Worm (Caenorhabditis elegans) whole organism, late embryonic: ENCODE measurements around the gene nhr-59.

Source experiments
- C08G9.2 ChIP-seq: sonication (generic microtip); optimal IDR thresholded peaks from 2 replicates; lab custom pipeline; 2016; ENCODE audit warnings: mild to moderate bottlenecking, missing genetic modification characterization, moderate library complexity, missing compliant biosample characterization
- F13H6.1 ChIP-seq: sonication (generic microtip); optimal IDR thresholded peaks from 2 replicates; lab custom pipeline; 2016; ENCODE audit warnings: missing genetic modification characterization, missing compliant biosample characterization
- Y22D7AL.16 ChIP-seq: sonication (generic microtip); optimal IDR thresholded peaks from 2 replicates; lab custom pipeline; 2016; ENCODE audit warnings: missing genetic modification characterization, missing compliant biosample characterization
- ama-1 ChIP-seq: fragments of 150-350 bp; optimal IDR thresholded peaks from 2 replicates; lab custom pipeline; 2014
- ceh-14 ChIP-seq: sonication (generic microtip); optimal IDR thresholded peaks from 2 replicates; lab custom pipeline; 2016; ENCODE audit warnings: missing genotype, missing genetic modification characterization, missing compliant biosample characterization
- ceh-18 ChIP-seq: sonication (generic microtip); optimal IDR thresholded peaks from 2 replicates; lab custom pipeline; 2016; ENCODE audit warnings: missing genetic modification characterization, missing compliant biosample characterization
- ceh-19 ChIP-seq: fragments of 200-800 bp; sonication (Bioruptor generic); optimal IDR thresholded peaks from 2 replicates; lab custom pipeline; 2018; ENCODE audit warnings: mild to moderate bottlenecking, missing genetic modification characterization, missing compliant biosample characterization
- ceh-2 ChIP-seq: sonication (generic microtip); optimal IDR thresholded peaks from 2 replicates; lab custom pipeline; 2016; ENCODE audit warnings: missing genotype, missing genetic modification characterization, missing compliant biosample characterization
- ceh-24 ChIP-seq: sonication (generic microtip); optimal IDR thresholded peaks from 2 replicates; lab custom pipeline; 2016; ENCODE audit warnings: mild to moderate bottlenecking, missing genetic modification characterization, missing compliant biosample characterization
- ceh-30 ChIP-seq: fragments of 150-350 bp; optimal IDR thresholded peaks from 2 replicates; lab custom pipeline; 2014; ENCODE audit warnings: missing biosample characterization, missing genetic modification characterization
- ceh-31 ChIP-seq: sonication (generic microtip); optimal IDR thresholded peaks from 2 replicates; lab custom pipeline; 2016; ENCODE audit warnings: missing genetic modification characterization, missing compliant biosample characterization
- ceh-34 ChIP-seq: sonication (generic microtip); optimal IDR thresholded peaks from 2 replicates; lab custom pipeline; 2016; ENCODE audit warnings: mild to moderate bottlenecking, missing genetic modification characterization, missing compliant biosample characterization
- ceh-45 ChIP-seq: fragments of 200-800 bp; sonication (Bioruptor generic); IDR thresholded peaks from 2 replicates; pipeline ENCODE4 v1.3.6; 2022; ENCODE audit warnings: missing genetic modification reagents, missing genetic modification characterization, missing compliant biosample characterization
- ceh-48 ChIP-seq: sonication (generic microtip); optimal IDR thresholded peaks from 2 replicates; lab custom pipeline; 2016; ENCODE audit warnings: missing genetic modification characterization, inconsistent platforms, missing compliant biosample characterization
- ceh-6 ChIP-seq: fragments of 200-800 bp; sonication (Bioruptor generic); optimal IDR thresholded peaks from 2 replicates; lab custom pipeline; 2018; ENCODE audit warnings: mild to moderate bottlenecking, missing genetic modification characterization, missing compliant biosample characterization
- ceh-9 ChIP-seq: sonication (generic microtip); optimal IDR thresholded peaks from 2 replicates; lab custom pipeline; 2016; ENCODE audit warnings: mild to moderate bottlenecking, missing genetic modification characterization, inconsistent platforms, missing compliant biosample characterization
- che-1 ChIP-seq: sonication (generic microtip); optimal IDR thresholded peaks from 2 replicates; lab custom pipeline; 2016; ENCODE audit warnings: mild to moderate bottlenecking, missing genetic modification characterization, missing compliant biosample characterization
- dmd-4 ChIP-seq: sonication (generic microtip); optimal IDR thresholded peaks from 2 replicates; lab custom pipeline; 2016; ENCODE audit warnings: borderline replicate concordance, missing genetic modification characterization, missing compliant biosample characterization
- dve-1 ChIP-seq: sonication (generic microtip); optimal IDR thresholded peaks from 2 replicates; lab custom pipeline; 2017; ENCODE audit warnings: antibody characterized with exemption, mild to moderate bottlenecking, missing genetic modification characterization, missing compliant biosample characterization
- elt-2 ChIP-seq: sonication (generic microtip); optimal IDR thresholded peaks from 2 replicates; lab custom pipeline; 2016; ENCODE audit warnings: missing genetic modification reagents, missing genetic modification characterization, missing compliant biosample characterization
- ets-4 ChIP-seq: sonication (generic microtip); optimal IDR thresholded peaks from 2 replicates; lab custom pipeline; 2016; ENCODE audit warnings: missing genetic modification characterization, missing compliant biosample characterization
- eyg-1 ChIP-seq: sonication (generic microtip); optimal IDR thresholded peaks from 2 replicates; lab custom pipeline; 2016; ENCODE audit warnings: missing genotype, missing genetic modification characterization, missing compliant biosample characterization
- fax-1 ChIP-seq: sonication (generic microtip); optimal IDR thresholded peaks from 2 replicates; lab custom pipeline; 2016; ENCODE audit warnings: missing genotype, missing genetic modification characterization, missing compliant biosample characterization
- fkh-10 ChIP-seq: fragments of 150-350 bp; optimal IDR thresholded peaks from 2 replicates; lab custom pipeline; 2014; ENCODE audit warnings: missing biosample characterization, missing genetic modification reagents, missing genetic modification characterization
- gmeb-2 ChIP-seq: sonication (generic microtip); optimal IDR thresholded peaks from 2 replicates; lab custom pipeline; 2016; ENCODE audit warnings: missing genetic modification characterization, inconsistent platforms, missing compliant biosample characterization
- hlh-13 ChIP-seq: fragments of 200-800 bp; sonication (Bioruptor generic); optimal IDR thresholded peaks from 2 replicates; lab custom pipeline; 2018; ENCODE audit warnings: mild to moderate bottlenecking, missing genetic modification characterization, missing compliant biosample characterization
- hlh-15 ChIP-seq: sonication (generic microtip); optimal IDR thresholded peaks from 2 replicates; lab custom pipeline; 2016; ENCODE audit warnings: missing genetic modification characterization, missing compliant biosample characterization
- hlh-30 ChIP-seq: sonication (generic microtip); optimal IDR thresholded peaks from 2 replicates; lab custom pipeline; 2017; ENCODE audit warnings: antibody characterized with exemption, missing genetic modification characterization, missing compliant biosample characterization; ENCODE audit not compliant: insufficient read depth
- hlh-6 ChIP-seq: sonication (generic microtip); optimal IDR thresholded peaks from 2 replicates; lab custom pipeline; 2016; ENCODE audit warnings: missing genotype, missing genetic modification characterization, missing compliant biosample characterization
- hlh-8 ChIP-seq: sonication (generic microtip); optimal IDR thresholded peaks from 2 replicates; lab custom pipeline; 2016; ENCODE audit warnings: missing genotype, missing genetic modification characterization, missing compliant biosample characterization
- lim-6 ChIP-seq: sonication (generic microtip); optimal IDR thresholded peaks from 2 replicates; lab custom pipeline; 2016; ENCODE audit warnings: missing genetic modification characterization, missing compliant biosample characterization
- lin-11 ChIP-seq: fragments of 200-800 bp; sonication (Bioruptor generic); optimal IDR thresholded peaks from 2 replicates; lab custom pipeline; 2018; ENCODE audit warnings: mild to moderate bottlenecking, missing genetic modification characterization, missing compliant biosample characterization
- madf-2 ChIP-seq: sonication (generic microtip); optimal IDR thresholded peaks from 2 replicates; lab custom pipeline; 2017; ENCODE audit warnings: missing genetic modification characterization, missing compliant biosample characterization
- nfya-1 ChIP-seq: sonication (generic microtip); optimal IDR thresholded peaks from 2 replicates; lab custom pipeline; 2017; ENCODE audit warnings: missing genetic modification characterization, mild to moderate bottlenecking, missing compliant biosample characterization, antibody characterized with exemption, moderate library complexity
- nhr-232 ChIP-seq: sonication (generic microtip); optimal IDR thresholded peaks from 2 replicates; lab custom pipeline; 2016; ENCODE audit warnings: missing genetic modification characterization, missing compliant biosample characterization
- npax-4 ChIP-seq: sonication (generic microtip); optimal IDR thresholded peaks from 2 replicates; lab custom pipeline; 2016; ENCODE audit warnings: missing genetic modification characterization, missing compliant biosample characterization
- pat-9 ChIP-seq: fragments of 200-800 bp; sonication (Bioruptor generic); optimal IDR thresholded peaks from 2 replicates; lab custom pipeline; 2018; ENCODE audit warnings: mild to moderate bottlenecking, missing genetic modification characterization, moderate library complexity, missing compliant biosample characterization
- pax-1 ChIP-seq: fragments of 150-350 bp; optimal IDR thresholded peaks from 2 replicates; lab custom pipeline; 2014; ENCODE audit warnings: missing biosample characterization, missing genetic modification characterization
- pha-2 ChIP-seq: sonication (generic microtip); optimal IDR thresholded peaks from 2 replicates; lab custom pipeline; 2017; ENCODE audit warnings: mild to moderate bottlenecking, missing genetic modification characterization, missing compliant biosample characterization
- pha-4 ChIP-seq: fragments of 150-350 bp; optimal IDR thresholded peaks from 2 replicates; lab custom pipeline; 2018; ENCODE audit warnings: missing biosample characterization, missing genetic modification reagents, missing genetic modification characterization
- pqm-1 ChIP-seq: sonication (generic microtip); optimal IDR thresholded peaks from 2 replicates; lab custom pipeline; 2016; ENCODE audit warnings: missing genetic modification characterization, missing compliant biosample characterization
- pros-1 ChIP-seq: fragments of 150-350 bp; optimal IDR thresholded peaks from 2 replicates; lab custom pipeline; 2014; ENCODE audit warnings: missing biosample characterization, missing genetic modification reagents, missing genetic modification characterization
- ref-2 ChIP-seq: sonication (generic microtip); optimal IDR thresholded peaks from 2 replicates; lab custom pipeline; 2016; ENCODE audit warnings: missing genetic modification characterization, missing compliant biosample characterization
- rnt-1 ChIP-seq: sonication (generic microtip); optimal IDR thresholded peaks from 2 replicates; lab custom pipeline; 2016; ENCODE audit warnings: missing genetic modification characterization, missing compliant biosample characterization
- sdc-2 ChIP-seq: sonication (generic microtip); optimal IDR thresholded peaks from 2 replicates; lab custom pipeline; 2016; ENCODE audit warnings: missing genotype, missing genetic modification characterization, missing compliant biosample characterization
- sox-2 ChIP-seq: fragments of 200-800 bp; sonication (Bioruptor generic); IDR thresholded peaks from 2 replicates; pipeline ENCODE4 v1.3.6; 2022; ENCODE audit warnings: missing genetic modification reagents, missing genetic modification characterization, missing compliant biosample characterization
- sox-4 ChIP-seq: sonication (generic microtip); optimal IDR thresholded peaks from 2 replicates; lab custom pipeline; 2017; ENCODE audit warnings: mild to moderate bottlenecking, missing genetic modification characterization, inconsistent platforms, missing compliant biosample characterization
- syd-9 ChIP-seq: sonication (generic microtip); optimal IDR thresholded peaks from 2 replicates; lab custom pipeline; 2016; ENCODE audit warnings: mild to moderate bottlenecking, missing genetic modification characterization, moderate library complexity, missing compliant biosample characterization
- tbx-2 ChIP-seq: sonication (generic microtip); optimal IDR thresholded peaks from 2 replicates; lab custom pipeline; 2016; ENCODE audit warnings: missing genetic modification characterization, missing compliant biosample characterization
- tbx-7 ChIP-seq: sonication (generic microtip); optimal IDR thresholded peaks from 2 replicates; lab custom pipeline; 2016; ENCODE audit warnings: missing genotype, missing genetic modification characterization, missing compliant biosample characterization
- unc-42 ChIP-seq: sonication (generic microtip); optimal IDR thresholded peaks from 2 replicates; lab custom pipeline; 2016; ENCODE audit warnings: missing genotype, missing genetic modification characterization, missing compliant biosample characterization
- unc-55 ChIP-seq: sonication (generic microtip); optimal IDR thresholded peaks from 2 replicates; lab custom pipeline; 2017; ENCODE audit warnings: missing biosample characterization, missing genetic modification reagents, missing genetic modification characterization
- unc-86 ChIP-seq: sonication (generic microtip); optimal IDR thresholded peaks from 2 replicates; lab custom pipeline; 2016; ENCODE audit warnings: missing genetic modification characterization, missing compliant biosample characterization
- zip-5 ChIP-seq: sonication (generic microtip); optimal IDR thresholded peaks from 2 replicates; lab custom pipeline; 2016; ENCODE audit warnings: missing genetic modification characterization, missing compliant biosample characterization
- ztf-16 ChIP-seq: sonication (generic microtip); optimal IDR thresholded peaks from 2 replicates; lab custom pipeline; 2017; ENCODE audit warnings: missing genetic modification characterization, missing compliant biosample characterization

Gene nhr-59

DNA sequence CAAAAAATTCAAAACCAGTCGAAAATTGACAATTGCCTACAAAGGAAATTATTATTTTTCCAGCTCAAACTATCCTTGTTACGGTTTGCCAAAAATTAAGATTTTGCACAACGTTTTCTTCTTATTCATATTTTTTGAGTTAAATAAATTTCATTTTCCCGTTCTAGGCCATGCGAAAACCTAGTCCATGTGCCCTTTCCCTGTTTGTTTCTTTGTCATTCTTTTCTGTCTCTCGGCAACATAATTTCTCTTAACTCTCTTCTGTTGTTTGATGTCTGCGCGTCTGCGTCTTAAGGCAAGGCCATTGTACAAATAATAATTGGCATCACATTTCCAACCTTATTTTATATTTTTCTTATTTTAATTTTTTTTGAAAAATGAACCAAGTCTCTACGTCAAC, 3.4 kb upstream of the nhr-59 start, which contains the start of gene nhr-228:
Gene nhr-228, plus strand, starts transcription at position 261 of the 400 bp plus-strand sequence.
- TF ChIP-seq hlh-8 (tag; lab: Kevin White, UChicago): no peak
- no peak for TF ChIP-seq pha-2 (tag; lab: Kevin White, UChicago)
- no peak for TF ChIP-seq ceh-48 (tag; lab: Kevin White, UChicago)
- TF ChIP-seq hlh-13 (GFP tag; lab: Kevin White, UChicago): no peak
- TF ChIP-seq lim-6 (tag; lab: Kevin White, UChicago): no peak
- TF ChIP-seq ceh-2 (tag; lab: Kevin White, UChicago): peak; percentile 4
- TF ChIP-seq ceh-9 (tag; lab: Kevin White, UChicago): no peak
- no peak for TF ChIP-seq ceh-30 (tag; lab: Kevin White, UChicago)
- no peak for TF ChIP-seq fax-1 (tag; lab: Kevin White, UChicago)
- no peak for TF ChIP-seq ets-4 (tag; lab: Kevin White, UChicago)
- TF ChIP-seq sdc-2 (tag; lab: Kevin White, UChicago): no peak
- no peak for TF ChIP-seq eyg-1 (tag; lab: Kevin White, UChicago)
- TF ChIP-seq sox-2: no peak
- no peak for TF ChIP-seq elt-2
- no peak for TF ChIP-seq pros-1 (tag; lab: Kevin White, UChicago)
- TF ChIP-seq hlh-15: no peak
- no peak for TF ChIP-seq syd-9 (tag; lab: Kevin White, UChicago)
- no peak for TF ChIP-seq tbx-7
- TF ChIP-seq pha-4 (tag; lab: Kevin White, UChicago): no peak
- no peak for TF ChIP-seq pat-9 (tag; lab: Kevin White, UChicago)
- peak; percentile 6 for TF ChIP-seq tbx-2
- TF ChIP-seq nhr-232: no peak
- TF ChIP-seq che-1: no peak
- no peak for TF ChIP-seq C08G9.2 (tag; lab: Kevin White, UChicago)
- no peak for TF ChIP-seq ceh-18 (tag; lab: Kevin White, UChicago)
- TF ChIP-seq pqm-1 (tag; lab: Kevin White, UChicago): no peak
- TF ChIP-seq npax-4 (tag; lab: Kevin White, UChicago): no peak
- no peak for TF ChIP-seq ceh-45
- TF ChIP-seq dve-1 (tag; lab: Kevin White, UChicago): peak; percentile 29
- no peak for TF ChIP-seq ceh-19
- TF ChIP-seq ceh-24 (tag; lab: Kevin White, UChicago): no peak
- TF ChIP-seq ceh-14 (tag; lab: Kevin White, UChicago): no peak
- TF ChIP-seq hlh-30 (tag; lab: Kevin White, UChicago): no peak
- TF ChIP-seq sox-4 (tag; lab: Kevin White, UChicago): no peak
- no peak for TF ChIP-seq hlh-6 (tag; lab: Kevin White, UChicago)
- no peak for TF ChIP-seq zip-5 (tag; lab: Kevin White, UChicago)
- no peak for TF ChIP-seq unc-86 (tag; lab: Kevin White, UChicago)
- TF ChIP-seq F13H6.1 (tag; lab: Kevin White, UChicago): no peak
- no peak for TF ChIP-seq ref-2 (tag; lab: Kevin White, UChicago)
- TF ChIP-seq madf-2 (tag; lab: Kevin White, UChicago): no peak
- no peak for TF ChIP-seq rnt-1 (tag; lab: Kevin White, UChicago)
- no peak for TF ChIP-seq ztf-16
- TF ChIP-seq pax-1 (tag; lab: Kevin White, UChicago): peak; percentile 18
- TF ChIP-seq unc-42: peak; percentile 13
- peak; percentile 22 for TF ChIP-seq ceh-31 (tag; lab: Kevin White, UChicago)
- TF ChIP-seq ceh-6 (GFP tag; lab: Kevin White, UChicago): no peak
- no peak for TF ChIP-seq Y22D7AL.16
- no peak for TF ChIP-seq gmeb-2 (tag; lab: Kevin White, UChicago)
- no peak for TF ChIP-seq unc-55 (GFP tag; lab: Kevin White, UChicago)
- TF ChIP-seq lin-11: no peak
- TF ChIP-seq ama-1 (lab: Kevin White, UChicago): no peak
- TF ChIP-seq ceh-34: peak; percentile 35
- no peak for TF ChIP-seq fkh-10
- TF ChIP-seq dmd-4 (tag; lab: Kevin White, UChicago): no peak
- TF ChIP-seq nfya-1 (tag; lab: Kevin White, UChicago): peak; percentile 3
